Worm (Caenorhabditis elegans) whole organism, mixed stage, embryonic: ENCODE results near the gene pfn-3.
A peak's percentile ranks its signal among the peaks of the same experiment; 100 is the strongest.

Experiments used
- bed-3 ChIP-seq: fragments of 200-800 bp; sonication (Bioruptor generic); optimal IDR thresholded peaks from 3 replicates; lab custom pipeline; 2018; ENCODE audit warnings: mild to moderate bottlenecking, missing genetic modification characterization, moderate library complexity, missing compliant biosample characterization
- blmp-1 ChIP-seq: fragments of 150-350 bp; optimal IDR thresholded peaks from 2 replicates; lab custom pipeline; 2014; ENCODE audit warnings: missing biosample characterization, missing genetic modification characterization
- ceh-39 ChIP-seq: fragments of 150-350 bp; optimal IDR thresholded peaks from 2 replicates; lab custom pipeline; 2014; ENCODE audit warnings: missing biosample characterization, missing genetic modification characterization
- ceh-43 ChIP-seq: fragments of 200-800 bp; sonication (Bioruptor generic); optimal IDR thresholded peaks from 2 replicates; lab custom pipeline; 2018; ENCODE audit warnings: mild to moderate bottlenecking, missing genetic modification characterization, moderate library complexity, missing compliant biosample characterization
- ceh-83 ChIP-seq: fragments of 200-800 bp; sonication (Bioruptor generic); optimal IDR thresholded peaks from 2 replicates; lab custom pipeline; 2018; ENCODE audit warnings: mild to moderate bottlenecking, missing genetic modification characterization, missing compliant biosample characterization
- ces-1 ChIP-seq: fragments of 150-350 bp; optimal IDR thresholded peaks from 2 replicates; lab custom pipeline; 2014; ENCODE audit warnings: missing biosample characterization, missing genetic modification reagents, missing genetic modification characterization
- cnd-1 ChIP-seq: fragments of 200-800 bp; sonication (Bioruptor generic); optimal IDR thresholded peaks from 2 replicates; lab custom pipeline; 2018; ENCODE audit warnings: mild to moderate bottlenecking, missing genetic modification characterization, missing compliant biosample characterization
- drap-1 ChIP-seq: fragments of 200-800 bp; sonication (Bioruptor generic); optimal IDR thresholded peaks from 3 replicates; lab custom pipeline; 2018; ENCODE audit warnings: mild to moderate bottlenecking, missing genetic modification characterization, missing compliant biosample characterization
- elt-1 ChIP-seq: sonication (generic microtip); optimal IDR thresholded peaks from 2 replicates; lab custom pipeline; 2017; ENCODE audit warnings: missing genetic modification characterization, mild to moderate bottlenecking, missing compliant biosample characterization, antibody characterized with exemption, moderate library complexity, borderline replicate concordance; ENCODE audit not compliant: insufficient read depth
- elt-3 ChIP-seq: fragments of 150-350 bp; optimal IDR thresholded peaks from 2 replicates; lab custom pipeline; 2014; ENCODE audit warnings: missing biosample characterization, missing genetic modification characterization
- ham-2 ChIP-seq: fragments of 200-800 bp; sonication (Bioruptor generic); optimal IDR thresholded peaks from 2 replicates; lab custom pipeline; 2018; ENCODE audit warnings: mild to moderate bottlenecking, missing genetic modification characterization, missing compliant biosample characterization
- hlh-1 ChIP-seq: fragments of 150-350 bp; optimal IDR thresholded peaks from 2 replicates; lab custom pipeline; 2014; ENCODE audit warnings: missing biosample characterization, missing genetic modification reagents, missing genetic modification characterization
- lin-13 ChIP-seq: fragments of 150-350 bp; optimal IDR thresholded peaks from 2 replicates; lab custom pipeline; 2014; ENCODE audit warnings: missing biosample characterization, missing genetic modification characterization
- lin-32 ChIP-seq: fragments of 200-800 bp; sonication (Bioruptor generic); optimal IDR thresholded peaks from 2 replicates; lab custom pipeline; 2018; ENCODE audit warnings: mild to moderate bottlenecking, missing genetic modification characterization, missing compliant biosample characterization
- lsy-2 ChIP-seq: fragments of 150-350 bp; optimal IDR thresholded peaks from 2 replicates; lab custom pipeline; 2014; ENCODE audit warnings: missing biosample characterization, missing genetic modification characterization
- mab-5 ChIP-seq: fragments of 150-350 bp; optimal IDR thresholded peaks from 2 replicates; lab custom pipeline; 2014; ENCODE audit warnings: missing biosample characterization, missing genetic modification characterization
- mep-1 ChIP-seq: fragments of 150-350 bp; optimal IDR thresholded peaks from 2 replicates; lab custom pipeline; 2017; ENCODE audit warnings: missing biosample characterization, missing genetic modification reagents, missing genetic modification characterization, inconsistent platforms
- mls-2 ChIP-seq: sonication (generic microtip); optimal IDR thresholded peaks from 2 replicates; lab custom pipeline; 2016; ENCODE audit warnings: mild to moderate bottlenecking, missing genetic modification characterization, moderate library complexity, missing compliant biosample characterization
- nhr-12 ChIP-seq: fragments of 150-350 bp; optimal IDR thresholded peaks from 2 replicates; lab custom pipeline; 2014; ENCODE audit warnings: missing biosample characterization, missing genetic modification characterization
- nhr-2 ChIP-seq: fragments of 150-350 bp; optimal IDR thresholded peaks from 2 replicates; lab custom pipeline; 2014; ENCODE audit warnings: missing biosample characterization, missing genetic modification characterization
- nhr-237 ChIP-seq: fragments of 150-350 bp; optimal IDR thresholded peaks from 2 replicates; lab custom pipeline; 2014; ENCODE audit warnings: missing biosample characterization, missing genetic modification characterization
- nhr-28 ChIP-seq: fragments of 150-350 bp; optimal IDR thresholded peaks from 2 replicates; lab custom pipeline; 2014; ENCODE audit warnings: missing biosample characterization, missing genetic modification characterization
- pha-4 ChIP-seq: fragments of 150-350 bp; optimal IDR thresholded peaks from 2 replicates; lab custom pipeline; 2018; ENCODE audit warnings: missing biosample characterization, missing genetic modification reagents, missing genetic modification characterization
- sem-2 ChIP-seq: fragments of 200-800 bp; sonication (Bioruptor generic); optimal IDR thresholded peaks from 2 replicates; lab custom pipeline; 2018; ENCODE audit warnings: mild to moderate bottlenecking, missing genetic modification characterization, missing compliant biosample characterization
- sptf-1 ChIP-seq: sonication (generic microtip); optimal IDR thresholded peaks from 2 replicates; lab custom pipeline; 2017; ENCODE audit warnings: mild to moderate bottlenecking, missing genetic modification characterization, moderate library complexity, missing compliant biosample characterization
- tbx-8 ChIP-seq: fragments of 200-800 bp; sonication (Bioruptor generic); optimal IDR thresholded peaks from 2 replicates; lab custom pipeline; 2018; ENCODE audit warnings: mild to moderate bottlenecking, missing genetic modification characterization, moderate library complexity, missing compliant biosample characterization
- unc-120 ChIP-seq: sonication (generic microtip); optimal IDR thresholded peaks from 2 replicates; lab custom pipeline; 2017; ENCODE audit warnings: missing genetic modification characterization, missing compliant biosample characterization; ENCODE audit not compliant: poor library complexity, severe bottlenecking
- unc-39 ChIP-seq: fragments of 150-350 bp; optimal IDR thresholded peaks from 2 replicates; lab custom pipeline; 2014; ENCODE audit warnings: missing biosample characterization, missing genetic modification characterization
- unc-62 ChIP-seq: fragments of 150-350 bp; optimal IDR thresholded peaks from 2 replicates; lab custom pipeline; 2014; ENCODE audit warnings: missing biosample characterization, missing genetic modification reagents, missing genetic modification characterization
- zip-8 ChIP-seq: fragments of 150-350 bp; optimal IDR thresholded peaks from 2 replicates; lab custom pipeline; 2014; ENCODE audit warnings: missing biosample characterization, missing genetic modification characterization
- ztf-11 ChIP-seq: fragments of 150-350 bp; optimal IDR thresholded peaks from 2 replicates; lab custom pipeline; 2014; ENCODE audit warnings: missing biosample characterization, missing genetic modification characterization

Gene pfn-3

ce11 chrX:1046156-1046831 lies 34.2 kb downstream of the pfn-3 start, which contains the start of gene vpat-1:
TSS of gene vpat-1 (minus strand) at chrX:1046206.
- TF ChIP-seq elt-1: no peak

- no peak for TF ChIP-seq blmp-1 (tag; lab: Kevin White, UChicago)
- no peak for TF ChIP-seq ham-2 (GFP tag; lab: Kevin White, UChicago)
- TF ChIP-seq nhr-12 (tag; lab: Kevin White, UChicago): no peak
- no peak for TF ChIP-seq pha-4
- TF ChIP-seq unc-62 (GFP tag; lab: Kevin White, UChicago): no peak
- TF ChIP-seq mab-5 (tag; lab: Kevin White, UChicago): no peak
- TF ChIP-seq lsy-2: no peak
- TF ChIP-seq hlh-1 (tag; lab: Kevin White, UChicago): no peak
- TF ChIP-seq tbx-8: no peak
- no peak for TF ChIP-seq lin-32 (GFP tag; lab: Kevin White, UChicago)
- no peak for TF ChIP-seq mep-1 (tag; lab: Kevin White, UChicago)
- TF ChIP-seq zip-8 (tag; lab: Kevin White, UChicago): no peak
- TF ChIP-seq cnd-1 (tag; lab: Kevin White, UChicago): no peak
These were observed 36.1 kb downstream of the pfn-3 start for ce11 chrX:1044327-1044726.

- TF ChIP-seq sptf-1 (tag; lab: Kevin White, UChicago) (no peak), blmp-1 (tag; lab: Kevin White, UChicago) (no peak), ceh-43 (GFP tag; lab: Kevin White, UChicago) (no peak), mab-5 (tag; lab: Kevin White, UChicago) (no peak), bed-3 (no peak), ztf-11 (no peak), unc-39 (tag; lab: Kevin White, UChicago) (no peak), hlh-1 (tag; lab: Kevin White, UChicago) (no peak), unc-120 (no peak), nhr-237 (tag; lab: Kevin White, UChicago) (no peak), nhr-28 (no peak), nhr-2 (no peak), ham-2 (GFP tag; lab: Kevin White, UChicago) (no peak), ceh-39 (tag; lab: Kevin White, UChicago) (no peak), elt-3 (no peak), cnd-1 (tag; lab: Kevin White, UChicago) (no peak), pha-4 (no peak)
These were observed 42.1 kb downstream of the pfn-3 start, which contains the start of gene F55A4.7 for ce11 chrX:1038347-1038746. TSS of gene F55A4.7 (minus strand) at chrX:1038447.

ce11 chrX:1035039-1035598 lies 45.3 kb downstream of the pfn-3 start, which contains the start of the genes stau-1 and sec-22:
TSS of gene stau-1 (minus strand) at chrX:1035286.
TSS of gene sec-22 (plus strand) at chrX:1035548.
- TF ChIP-seq drap-1 (no peak), bed-3 (no peak), pha-4 (peak; percentile 45), nhr-237 (tag; lab: Kevin White, UChicago) (no peak), sptf-1 (tag; lab: Kevin White, UChicago) (no peak), lin-13 (tag; lab: Kevin White, UChicago) (peak; percentile 7), elt-3 (no peak), nhr-12 (tag; lab: Kevin White, UChicago) (no peak), unc-39 (tag; lab: Kevin White, UChicago) (no peak), mep-1 (tag; lab: Kevin White, UChicago) (peak; percentile 14), ceh-39 (tag; lab: Kevin White, UChicago) (peak; percentile 27), lin-32 (GFP tag; lab: Kevin White, UChicago) (no peak), tbx-8 (no peak), cnd-1 (tag; lab: Kevin White, UChicago) (peak; percentile 0), lsy-2 (peak; percentile 7), mls-2 (no peak), zip-8 (tag; lab: Kevin White, UChicago) (no peak), hlh-1 (tag; lab: Kevin White, UChicago) (peak; percentile 16), ces-1 (GFP tag; lab: Kevin White, UChicago) (peak; percentile 19)

- TF ChIP-seq ham-2 (GFP tag; lab: Kevin White, UChicago): no peak
- no peak for TF ChIP-seq unc-62 (GFP tag; lab: Kevin White, UChicago)
- TF ChIP-seq ceh-83 (GFP tag; lab: Kevin White, UChicago): no peak
- no peak for TF ChIP-seq lin-13 (tag; lab: Kevin White, UChicago)
- no peak for TF ChIP-seq sem-2 (GFP tag; lab: Kevin White, UChicago)
- no peak for TF ChIP-seq cnd-1 (tag; lab: Kevin White, UChicago)
- no peak for TF ChIP-seq tbx-8
- TF ChIP-seq bed-3: no peak
- TF ChIP-seq zip-8 (tag; lab: Kevin White, UChicago): no peak
These were observed 49.6 kb downstream of the pfn-3 start for ce11 chrX:1030867-1031266.
